Fruit fly (Drosophila melanogaster): ENCODE results near the gene Pa1.

DNA sequence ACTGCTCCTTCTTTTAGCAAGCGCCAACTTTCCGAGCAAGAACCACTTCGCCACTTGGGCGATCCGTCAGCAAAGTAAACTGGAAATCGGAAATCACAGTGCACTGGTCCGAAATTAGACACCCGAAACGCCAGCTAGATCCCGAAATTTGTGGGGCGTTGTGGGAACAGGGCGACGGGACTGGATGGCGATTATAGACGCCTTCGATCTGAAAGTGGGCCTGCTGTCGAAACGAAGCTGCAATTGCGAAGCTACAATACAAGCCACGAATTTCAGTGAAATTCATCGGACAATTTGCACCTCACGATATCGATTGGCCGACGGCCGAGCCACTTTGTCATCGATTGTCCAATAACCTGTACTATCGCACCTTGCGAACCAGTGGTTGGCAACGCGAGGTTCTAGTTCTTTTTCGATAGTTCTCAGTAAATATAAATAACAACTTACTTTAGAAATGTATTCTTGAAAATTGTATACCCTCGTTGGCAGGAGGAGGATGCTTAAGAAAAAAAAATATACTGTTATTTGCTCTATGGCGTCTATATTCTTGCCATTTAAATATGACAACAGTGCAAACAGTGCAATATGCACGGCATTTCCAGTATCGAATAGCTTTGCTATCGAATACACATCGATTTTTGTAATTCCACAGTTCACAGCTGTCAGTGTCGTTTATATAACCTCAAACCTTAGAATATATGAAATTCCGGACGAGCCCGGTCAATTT, 8.9 kb downstream of the Pa1 start, which contains the start of the genes hop and Tim8:
- no peak for TF ChIP-seq OdsH (GFP tag; optimal IDR thresholded peaks at IDR 0.05)
- no peak for TF ChIP-seq Vsx2 (GFP tag; optimal IDR thresholded peaks at IDR 0.05; ENCODE audit: partially characterized antibody)
- no peak for TF ChIP-seq dl (GFP tag; optimal IDR thresholded peaks at IDR 0.05; ENCODE audit: insufficient read depth in 1 of 2, partially characterized antibody in 2 of 2)
- TF ChIP-seq dmrt93B (GFP tag; optimal IDR thresholded peaks at IDR 0.05), result no peak
- TF ChIP-seq GATAd (GFP tag; optimal IDR thresholded peaks at IDR 0.05), result no peak
- no peak for TF ChIP-seq fru (GFP tag; optimal IDR thresholded peaks at IDR 0.05)
- TF ChIP-seq dsf (GFP tag; optimal IDR thresholded peaks at IDR 0.05; ENCODE audit: borderline replicate concordance), result no peak
- no peak for TF ChIP-seq psq (GFP tag; optimal IDR thresholded peaks at IDR 0.05)
- TF ChIP-seq brk (GFP tag; optimal IDR thresholded peaks at IDR 0.05), result no peak
- no peak for TF ChIP-seq usp (GFP tag; optimal IDR thresholded peaks at IDR 0.05)

All from whole organism, wandering third instar larva.